Worm (Caenorhabditis elegans) whole organism, L2 larva: ENCODE data around the gene ftr-1.

ENCODE experiments used
- R02D3.7 ChIP-seq: fragments of 150-350 bp; optimal IDR thresholded peaks from 2 replicates; lab custom pipeline; 2014; ENCODE audit warnings: missing biosample characterization, missing genetic modification characterization
- alr-1 ChIP-seq: fragments of 150-350 bp; optimal IDR thresholded peaks from 2 replicates; lab custom pipeline; 2014; ENCODE audit warnings: missing biosample characterization, missing genetic modification characterization
- aly-2 ChIP-seq: fragments of 150-350 bp; optimal IDR thresholded peaks from 2 replicates; lab custom pipeline; 2014; ENCODE audit warnings: missing biosample characterization, missing genetic modification characterization
- blmp-1 ChIP-seq: sonication (generic microtip); optimal IDR thresholded peaks from 2 replicates; lab custom pipeline; 2017; ENCODE audit warnings: missing genetic modification characterization, mild to moderate bottlenecking, missing compliant biosample characterization, antibody characterized with exemption, moderate library complexity; ENCODE audit not compliant: insufficient read depth
- ceh-16 ChIP-seq: fragments of 150-350 bp; optimal IDR thresholded peaks from 2 replicates; lab custom pipeline; 2014; ENCODE audit warnings: missing biosample characterization, missing genetic modification characterization
- ceh-82 ChIP-seq: fragments of 150-350 bp; optimal IDR thresholded peaks from 2 replicates; lab custom pipeline; 2014; ENCODE audit warnings: missing biosample characterization, missing genetic modification characterization
- crh-2 ChIP-seq: sonication (generic microtip); optimal IDR thresholded peaks from 2 replicates; lab custom pipeline; 2017; ENCODE audit warnings: missing biosample characterization, missing genetic modification characterization
- dmd-4 ChIP-seq: sonication (generic microtip); optimal IDR thresholded peaks from 2 replicates; lab custom pipeline; 2017; ENCODE audit warnings: missing biosample characterization, missing genetic modification characterization
- elt-1 ChIP-seq: fragments of 150-350 bp; optimal IDR thresholded peaks from 2 replicates; lab custom pipeline; 2014; ENCODE audit warnings: missing biosample characterization, missing genetic modification characterization
- elt-3 ChIP-seq: sonication (generic microtip); optimal IDR thresholded peaks from 2 replicates; lab custom pipeline; 2017; ENCODE audit warnings: missing biosample characterization, missing genetic modification characterization
- fos-1 ChIP-seq: fragments of 150-350 bp; optimal IDR thresholded peaks from 2 replicates; lab custom pipeline; 2014; ENCODE audit warnings: missing biosample characterization, missing genetic modification characterization
- gmeb-1 ChIP-seq: fragments of 150-350 bp; optimal IDR thresholded peaks from 2 replicates; lab custom pipeline; 2014; ENCODE audit warnings: missing biosample characterization, missing genetic modification characterization
- lin-13 ChIP-seq: fragments of 150-350 bp; optimal IDR thresholded peaks from 2 replicates; lab custom pipeline; 2014; ENCODE audit warnings: missing biosample characterization, missing genetic modification reagents, missing genetic modification characterization
- lin-39 ChIP-seq: fragments of 150-350 bp; optimal IDR thresholded peaks from 2 replicates; lab custom pipeline; 2014; ENCODE audit warnings: missing biosample characterization, missing genetic modification reagents, missing genetic modification characterization
- mdl-1 ChIP-seq, 2 experiments: fragments of 150-350 bp in 1 of 2; sonication (generic microtip) in 1 of 2; optimal IDR thresholded peaks; 2 replicates each; lab custom pipeline; 2017; ENCODE audit warnings: missing biosample characterization in 2 of 2, missing genetic modification characterization in 2 of 2
- nhr-10 ChIP-seq: sonication (generic microtip); optimal IDR thresholded peaks from 2 replicates; lab custom pipeline; 2017; ENCODE audit warnings: missing biosample characterization, missing genetic modification characterization
- nhr-11 ChIP-seq: fragments of 150-350 bp; optimal IDR thresholded peaks from 2 replicates; lab custom pipeline; 2014; ENCODE audit warnings: missing biosample characterization, missing genetic modification characterization
- nhr-129 ChIP-seq: fragments of 150-350 bp; optimal IDR thresholded peaks from 2 replicates; lab custom pipeline; 2014; ENCODE audit warnings: missing biosample characterization, missing genetic modification characterization
- nhr-21 ChIP-seq: fragments of 150-350 bp; optimal IDR thresholded peaks from 2 replicates; lab custom pipeline; 2014; ENCODE audit warnings: missing biosample characterization, missing genetic modification characterization
- nhr-237 ChIP-seq: fragments of 150-350 bp; optimal IDR thresholded peaks from 2 replicates; lab custom pipeline; 2014; ENCODE audit warnings: missing biosample characterization, missing genetic modification characterization
- nhr-25 ChIP-seq: fragments of 150-350 bp; sonication (generic microtip); optimal IDR thresholded peaks from 3 replicates; lab custom pipeline; 2014; ENCODE audit warnings: missing biosample characterization, missing genetic modification characterization
- nhr-77 ChIP-seq: fragments of 150-350 bp; optimal IDR thresholded peaks from 2 replicates; lab custom pipeline; 2014; ENCODE audit warnings: missing biosample characterization, missing genetic modification characterization
- peb-1 ChIP-seq: fragments of 150-350 bp; optimal IDR thresholded peaks from 2 replicates; lab custom pipeline; 2014; ENCODE audit warnings: missing biosample characterization, missing genetic modification characterization
- sem-4 ChIP-seq: fragments of 150-350 bp; optimal IDR thresholded peaks from 2 replicates; lab custom pipeline; 2014; ENCODE audit warnings: missing biosample characterization, missing genetic modification reagents, missing genetic modification characterization
- skn-1 ChIP-seq: sonication (generic microtip); optimal IDR thresholded peaks from 2 replicates; lab custom pipeline; 2017; ENCODE audit warnings: missing biosample characterization, missing genetic modification characterization
- sma-3 ChIP-seq: sonication (generic microtip); optimal IDR thresholded peaks from 2 replicates; lab custom pipeline; 2016; ENCODE audit warnings: missing genetic modification reagents, missing genetic modification characterization, missing compliant biosample characterization
- sma-9 ChIP-seq, 2 experiments: fragments of 150-350 bp in 1 of 2; sonication (generic microtip) in 1 of 2; optimal IDR thresholded peaks; 2 replicates each; lab custom pipeline; 2014 to 2016; ENCODE audit warnings: missing genetic modification characterization in 2 of 2, mild to moderate bottlenecking in 1 of 2, missing biosample characterization in 1 of 2, missing compliant biosample characterization in 1 of 2, missing genetic modification reagents in 1 of 2, moderate library complexity in 1 of 2
- unc-39 ChIP-seq: fragments of 150-350 bp; optimal IDR thresholded peaks from 2 replicates; lab custom pipeline; 2014; ENCODE audit warnings: missing biosample characterization, missing genetic modification characterization
- unc-62 ChIP-seq: fragments of 150-350 bp; optimal IDR thresholded peaks from 2 replicates; lab custom pipeline; 2014; ENCODE audit warnings: missing biosample characterization, missing genetic modification reagents, missing genetic modification characterization
- zag-1 ChIP-seq: fragments of 150-350 bp; optimal IDR thresholded peaks from 2 replicates; lab custom pipeline; 2014; ENCODE audit warnings: missing biosample characterization, missing genetic modification characterization
- ztf-1 ChIP-seq: fragments of 200-800 bp; sonication (Bioruptor generic); conservative IDR thresholded peaks from 2 replicates; pipeline ENCODE4 v1.3.6; 2022; ENCODE audit warnings: missing genetic modification characterization, missing compliant biosample characterization
- ztf-11 ChIP-seq: sonication (generic microtip); optimal IDR thresholded peaks from 2 replicates; lab custom pipeline; 2017; ENCODE audit warnings: missing biosample characterization, missing genetic modification characterization
- ztf-4 ChIP-seq: fragments of 150-350 bp; optimal IDR thresholded peaks from 2 replicates; lab custom pipeline; 2014; ENCODE audit warnings: missing biosample characterization, missing genetic modification characterization

Gene ftr-1

DNA sequence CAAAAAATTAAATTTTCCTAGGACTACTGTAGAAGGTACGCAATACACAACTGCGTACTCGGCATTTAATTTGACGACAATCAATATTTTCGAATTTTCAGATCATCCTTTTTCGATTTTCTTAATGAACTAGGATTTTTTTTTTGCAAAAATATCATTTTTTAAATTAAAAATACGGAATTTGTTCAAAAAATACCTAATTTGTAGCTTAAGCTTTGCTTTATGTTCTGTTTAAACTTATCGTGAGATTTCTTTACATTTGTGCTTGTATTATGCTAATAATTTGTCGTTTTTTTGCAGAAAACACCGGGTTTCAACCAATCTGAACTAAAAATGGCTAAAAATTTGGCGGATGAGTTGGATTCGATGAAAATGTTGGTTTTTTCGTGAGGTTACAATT lies at the start of gene ftr-1:
Gene ftr-1, plus strand, starts transcription at position 301 of the 400 bp plus-strand sequence.
- no peak for TF ChIP-seq lin-13
- no peak for TF ChIP-seq nhr-77 (tag; lab: Kevin White, UChicago)
- no peak for TF ChIP-seq nhr-11 (tag; lab: Kevin White, UChicago)
- no peak for TF ChIP-seq ztf-4
- no peak for TF ChIP-seq ztf-1 (GFP tag; lab: Robert Waterston, UW)
- no peak for TF ChIP-seq ztf-11

DNA sequence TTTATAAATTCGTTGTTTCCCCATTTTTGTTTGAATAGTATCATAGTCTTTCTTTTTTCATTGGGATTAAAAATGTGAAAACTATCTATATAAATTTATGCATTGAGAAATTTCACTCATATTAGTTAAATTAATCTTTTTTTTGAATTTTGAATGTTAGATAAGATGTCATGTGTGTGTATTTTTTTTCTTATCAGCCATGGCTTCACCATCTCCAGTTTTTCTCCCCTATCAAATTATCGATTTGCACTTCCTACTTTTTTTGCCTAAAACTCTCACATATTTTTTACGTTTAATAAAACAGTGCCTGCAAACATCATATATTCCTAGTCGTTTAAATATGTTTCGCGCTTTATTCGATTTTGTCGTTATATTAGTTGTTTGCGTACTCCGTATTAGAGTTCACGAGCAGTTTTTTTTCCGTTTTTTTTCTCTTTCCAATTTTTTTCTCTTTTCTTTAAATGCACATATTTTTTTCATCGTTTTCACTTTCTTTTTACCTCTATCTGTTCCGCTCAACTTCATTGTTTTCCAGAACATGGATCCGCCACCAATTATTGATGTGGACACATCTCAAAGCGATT lies 49.0 kb upstream of the ftr-1 start, which contains the start of gene Y113G7A.13:
Gene Y113G7A.13, plus strand, starts transcription at position 534 of the 584 bp plus-strand sequence.
- TF ChIP-seq fos-1 (tag; lab: Kevin White, UChicago): peak; percentile 75
- TF ChIP-seq gmeb-1 (tag; lab: Kevin White, UChicago): peak; percentile 35
- TF ChIP-seq elt-3 (tag; lab: Kevin White, UChicago): no peak

DNA sequence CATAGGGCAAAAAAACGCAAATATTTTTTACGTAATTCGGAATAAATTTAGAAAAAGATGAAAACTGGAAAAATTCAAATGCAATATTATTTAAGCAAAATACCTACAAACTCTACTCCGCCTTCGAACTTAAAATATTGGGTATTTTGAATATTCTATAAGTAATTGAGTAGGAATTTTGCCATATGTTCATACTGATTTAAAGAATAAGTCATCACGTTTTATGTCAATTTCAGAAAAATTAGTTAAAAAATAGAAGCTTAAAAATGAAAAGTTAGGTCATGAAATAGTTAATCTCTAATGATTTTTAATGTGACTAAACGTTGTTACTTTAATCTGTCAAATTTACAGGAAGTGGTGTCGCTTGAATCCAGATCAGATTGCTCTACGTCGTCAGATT lies 45.3 kb upstream of the ftr-1 start, which contains the start of gene F19B2.7:
Gene F19B2.7, plus strand, starts transcription at position 301 of the 400 bp plus-strand sequence.
- TF ChIP-seq unc-39 (tag; lab: Kevin White, UChicago) (no peak), R02D3.7 (no peak), sma-3 (no peak), nhr-10 (tag; lab: Kevin White, UChicago) (no peak), ztf-4 (no peak), nhr-21 (tag; lab: Kevin White, UChicago) (no peak), dmd-4 (no peak), sem-4 (tag; lab: Kevin White, UChicago) (no peak), lin-39 (tag; lab: Kevin White, UChicago) (no peak), mdl-1 (tag; optimal IDR thresholded peaks at IDR 0.05; lab: Kevin White, UChicago) (no peak), fos-1 (tag; lab: Kevin White, UChicago) (no peak), elt-1 (no peak), crh-2 (no peak), ztf-11 (no peak), nhr-129 (no peak), nhr-237 (tag; lab: Kevin White, UChicago) (no peak), ceh-16 (tag; lab: Kevin White, UChicago) (no peak), peb-1 (tag; lab: Kevin White, UChicago) (no peak), aly-2 (tag; lab: Kevin White, UChicago) (no peak)

DNA sequence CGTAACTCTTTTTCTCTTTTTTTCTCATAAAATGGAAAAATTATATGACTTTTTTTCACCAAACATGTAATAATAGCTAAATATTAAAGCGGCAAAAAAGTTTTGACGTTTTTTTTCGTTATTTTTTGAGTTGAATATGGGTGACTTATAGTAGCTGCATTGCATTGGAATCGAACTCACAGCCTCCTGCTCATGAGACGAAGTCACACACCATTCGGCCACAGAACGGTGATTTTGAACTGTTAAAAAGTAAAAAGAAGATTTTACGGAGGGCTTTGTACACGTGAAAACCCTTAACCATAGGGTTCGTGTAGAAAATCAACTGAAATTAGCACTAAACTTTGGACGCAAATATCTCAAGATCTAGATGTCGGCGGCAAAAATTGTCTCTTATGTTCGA lies 44.9 kb upstream of the ftr-1 start:
- TF ChIP-seq ceh-82 (no peak), fos-1 (tag; lab: Kevin White, UChicago) (no peak), nhr-21 (tag; lab: Kevin White, UChicago) (no peak), peb-1 (tag; lab: Kevin White, UChicago) (no peak), nhr-77 (tag; lab: Kevin White, UChicago) (no peak), ztf-1 (GFP tag; lab: Robert Waterston, UW) (no peak), nhr-25 (tag; lab: Kevin White, UChicago) (no peak), nhr-129 (no peak), elt-3 (tag; lab: Kevin White, UChicago) (no peak)

DNA sequence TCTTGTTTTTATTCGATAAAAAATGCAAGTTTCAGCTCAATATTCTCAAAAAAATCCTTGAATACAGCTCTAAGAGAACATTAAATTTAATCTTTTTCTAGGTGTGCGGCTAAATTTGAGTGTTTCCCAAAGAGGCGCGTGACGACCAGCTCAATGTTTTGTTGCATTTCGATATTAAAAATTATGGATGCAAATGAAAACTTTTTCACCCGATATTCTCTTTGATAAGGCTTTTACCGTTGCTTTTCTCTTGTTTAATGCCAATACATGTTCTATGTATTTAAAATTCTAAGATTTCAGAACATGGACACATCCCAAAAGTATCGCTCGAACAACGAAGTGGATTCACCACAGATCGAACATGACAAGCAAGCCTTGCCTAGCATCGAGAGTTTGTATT lies 38.5 kb upstream of the ftr-1 start, which contains the start of gene F19B2.6:
Gene F19B2.6, plus strand, starts transcription at position 301 of the 400 bp plus-strand sequence.
- TF ChIP-seq blmp-1 (tag; lab: Kevin White, UChicago): no peak
- TF ChIP-seq peb-1 (tag; lab: Kevin White, UChicago): no peak
- no peak for TF ChIP-seq fos-1 (tag; lab: Kevin White, UChicago)
- TF ChIP-seq skn-1 (tag; lab: Kevin White, UChicago): no peak
- no peak for TF ChIP-seq unc-62 (GFP tag; lab: Kevin White, UChicago)
- TF ChIP-seq sma-9 (GFP tag; optimal IDR thresholded peaks at IDR 0.05; lab: Kevin White, UChicago): no peak
- no peak for TF ChIP-seq sma-9 (tag; optimal IDR thresholded peaks at IDR 0.05; lab: Kevin White, UChicago)
- no peak for TF ChIP-seq sma-3
- no peak for TF ChIP-seq zag-1
- no peak for TF ChIP-seq ztf-1 (GFP tag; lab: Robert Waterston, UW)
- no peak for TF ChIP-seq ceh-82
- no peak for TF ChIP-seq alr-1 (tag; lab: Kevin White, UChicago)
- no peak for TF ChIP-seq nhr-21 (tag; lab: Kevin White, UChicago)
- no peak for TF ChIP-seq lin-39 (tag; lab: Kevin White, UChicago)
- TF ChIP-seq ztf-11: no peak
- TF ChIP-seq aly-2 (tag; lab: Kevin White, UChicago): no peak
- TF ChIP-seq, all 48 proteins: peak for 0
